Worm (Caenorhabditis elegans): ENCODE measurements around the gene T12A2.21.

T12A2.21 gene

ce11 chrIII:6272868-6273267, 36.3 kb upstream of the T12A2.21 start, which contains the start of gene C18F10.2:
C18F10.2 (plus strand) TSS chrIII:6273168.
- TF ChIP-seq crh-2 (tag; optimal IDR thresholded peaks at IDR 0.05) (no peak), dmd-4 (tag; optimal IDR thresholded peaks at IDR 0.05) (no peak), elt-3 (tag; optimal IDR thresholded peaks at IDR 0.05) (no peak), Y55F3AM.14 (GFP tag; optimal IDR thresholded peaks at IDR 0.05) (no peak), ztf-1 (GFP tag; conservative IDR thresholded peaks at IDR 0.05) (no peak), gmeb-1 (tag; optimal IDR thresholded peaks at IDR 0.05) (no peak), skn-1 (tag; optimal IDR thresholded peaks at IDR 0.05) (no peak), ceh-82 (tag; optimal IDR thresholded peaks at IDR 0.05) (no peak), unc-62 (GFP tag; optimal IDR thresholded peaks at IDR 0.05) (no peak), ama-1 (optimal IDR thresholded peaks at IDR 0.05) (no peak), unc-39 (tag; optimal IDR thresholded peaks at IDR 0.05) (no peak), elt-1 (tag; optimal IDR thresholded peaks at IDR 0.05) (no peak), mdl-1 (tag; optimal IDR thresholded peaks at IDR 0.05) (no peak)

- TF ChIP-seq blmp-1 (tag; optimal IDR thresholded peaks at IDR 0.05; ENCODE audit: insufficient read depth) (no peak), zag-1 (tag; optimal IDR thresholded peaks at IDR 0.05) (no peak), nhr-11 (tag; optimal IDR thresholded peaks at IDR 0.05) (no peak), gmeb-1 (tag; optimal IDR thresholded peaks at IDR 0.05) (no peak), snpc-4 (tag; optimal IDR thresholded peaks at IDR 0.05) (no peak), C34F6.9 (tag; optimal IDR thresholded peaks at IDR 0.05) (no peak), ztf-1 (GFP tag; conservative IDR thresholded peaks at IDR 0.05) (no peak), nhr-6 (tag; optimal IDR thresholded peaks at IDR 0.05) (no peak), crh-2 (tag; optimal IDR thresholded peaks at IDR 0.05) (no peak), unc-62 (GFP tag; optimal IDR thresholded peaks at IDR 0.05) (no peak), sma-9 (GFP tag; optimal IDR thresholded peaks at IDR 0.05) (no peak), sma-9 (tag; optimal IDR thresholded peaks at IDR 0.05) (no peak), peb-1 (tag; optimal IDR thresholded peaks at IDR 0.05) (no peak), mbf-1 (tag; optimal IDR thresholded peaks at IDR 0.05) (no peak), nhr-237 (tag; optimal IDR thresholded peaks at IDR 0.05) (no peak), mab-5 (tag; optimal IDR thresholded peaks at IDR 0.05) (no peak), nhr-77 (tag; optimal IDR thresholded peaks at IDR 0.05) (no peak), ama-1 (optimal IDR thresholded peaks at IDR 0.05) (no peak), egl-27 (tag; optimal IDR thresholded peaks at IDR 0.05) (no peak)
Observed at ce11 chrIII:6270277-6270676, 33.7 kb upstream of the T12A2.21 start, which contains the start of gene srg-3. srg-3 (minus strand) TSS chrIII:6270377.

- TF ChIP-seq C34F6.9 (tag; optimal IDR thresholded peaks at IDR 0.05) (no peak), F13H6.1 (tag; optimal IDR thresholded peaks at IDR 0.05) (no peak), unc-55 (GFP tag; optimal IDR thresholded peaks at IDR 0.05) (no peak)
Observed at ce11 chrIII:6268061-6268460, 31.5 kb upstream of the T12A2.21 start, which contains the start of gene srg-7. srg-7 (minus strand) TSS chrIII:6268161.

- TF ChIP-seq ama-1 (optimal IDR thresholded peaks at IDR 0.05) (no peak), sma-3 (GFP tag; optimal IDR thresholded peaks at IDR 0.05) (no peak), aly-2 (tag; optimal IDR thresholded peaks at IDR 0.05) (no peak), F13H6.1 (tag; optimal IDR thresholded peaks at IDR 0.05) (no peak), R02D3.7 (tag; optimal IDR thresholded peaks at IDR 0.05) (no peak), nhr-10 (tag; optimal IDR thresholded peaks at IDR 0.05) (no peak), peb-1 (tag; optimal IDR thresholded peaks at IDR 0.05) (no peak), nhr-21 (tag; optimal IDR thresholded peaks at IDR 0.05) (no peak), zag-1 (tag; optimal IDR thresholded peaks at IDR 0.05) (no peak), Y55F3AM.14 (GFP tag; optimal IDR thresholded peaks at IDR 0.05) (no peak), lin-39 (tag; optimal IDR thresholded peaks at IDR 0.05) (no peak), ceh-16 (tag; optimal IDR thresholded peaks at IDR 0.05) (no peak), nhr-6 (tag; optimal IDR thresholded peaks at IDR 0.05) (no peak), mab-5 (tag; optimal IDR thresholded peaks at IDR 0.05) (no peak), nhr-25 (tag; optimal IDR thresholded peaks at IDR 0.05) (no peak), ztf-1 (GFP tag; conservative IDR thresholded peaks at IDR 0.05) (no peak), mbf-1 (tag; optimal IDR thresholded peaks at IDR 0.05) (no peak), lin-11 (tag; optimal IDR thresholded peaks at IDR 0.05) (no peak), snpc-4 (tag; optimal IDR thresholded peaks at IDR 0.05) (no peak), unc-39 (tag; optimal IDR thresholded peaks at IDR 0.05) (no peak)
Observed at ce11 chrIII:6265911-6266310, 29.4 kb upstream of the T12A2.21 start, which contains the start of gene srg-6. srg-6 (minus strand) TSS chrIII:6266011.
